Worm (Caenorhabditis elegans): ENCODE measurements around the gene B0222.1.
A peak's percentile ranks its signal among the peaks of the same experiment; 100 is the strongest.

The B0222.1 gene

DNA sequence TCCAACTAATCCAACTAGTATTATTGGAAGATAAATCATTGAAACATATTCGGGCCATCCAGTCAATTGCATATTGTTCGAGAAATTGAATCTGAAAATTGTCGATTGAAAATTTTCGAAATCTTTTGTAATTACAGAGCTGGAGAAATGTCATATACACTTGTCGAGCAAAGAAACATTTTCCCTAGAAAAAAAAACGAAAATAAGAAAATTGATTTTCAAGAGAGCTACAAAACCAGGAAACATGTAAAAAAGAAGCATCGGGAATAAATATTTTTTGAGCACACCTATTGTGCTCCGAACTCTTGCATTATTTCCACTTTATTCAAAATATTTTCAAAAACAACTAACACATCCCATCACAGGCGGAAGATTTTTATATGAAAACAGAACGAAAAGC lies 33.0 kb upstream of the B0222.1 start, which contains the start of gene frpr-6:
Gene frpr-6, minus strand, starts transcription at position 101 of the 400 bp plus-strand sequence.
- TF ChIP-seq hlh-4 (tag; optimal IDR thresholded peaks at IDR 0.05) (no peak), egl-13 (tag; optimal IDR thresholded peaks at IDR 0.05) (no peak), Y116A8C.19 (tag; optimal IDR thresholded peaks at IDR 0.05; ENCODE audit: borderline replicate concordance) (no peak), nhr-77 (tag; optimal IDR thresholded peaks at IDR 0.05) (no peak), lin-15B (tag; optimal IDR thresholded peaks at IDR 0.05) (no peak), nhr-12 (tag; optimal IDR thresholded peaks at IDR 0.05) (no peak), F16B12.6 (tag; optimal IDR thresholded peaks at IDR 0.05) (no peak), unc-130 (tag; optimal IDR thresholded peaks at IDR 0.05) (no peak), alr-1 (tag; optimal IDR thresholded peaks at IDR 0.05; ENCODE audit: borderline replicate concordance) (no peak), mab-9 (GFP tag; IDR thresholded peaks at IDR 0.05) (no peak), mdl-1 (tag; optimal IDR thresholded peaks at IDR 0.05) (no peak), lin-14 (GFP tag; optimal IDR thresholded peaks at IDR 0.05) (no peak), C16A3.4 (tag; optimal IDR thresholded peaks at IDR 0.05) (no peak), efl-1 (optimal IDR thresholded peaks at IDR 0.05) (no peak), efl-1 (GFP tag; optimal IDR thresholded peaks at IDR 0.05 in 1 of 2) (no peak), unc-98 (GFP tag; IDR thresholded peaks at IDR 0.05) (no peak), ces-1 (GFP tag; optimal IDR thresholded peaks at IDR 0.05) (no peak), hpl-2 (GFP tag; optimal IDR thresholded peaks at IDR 0.05) (no peak)

DNA sequence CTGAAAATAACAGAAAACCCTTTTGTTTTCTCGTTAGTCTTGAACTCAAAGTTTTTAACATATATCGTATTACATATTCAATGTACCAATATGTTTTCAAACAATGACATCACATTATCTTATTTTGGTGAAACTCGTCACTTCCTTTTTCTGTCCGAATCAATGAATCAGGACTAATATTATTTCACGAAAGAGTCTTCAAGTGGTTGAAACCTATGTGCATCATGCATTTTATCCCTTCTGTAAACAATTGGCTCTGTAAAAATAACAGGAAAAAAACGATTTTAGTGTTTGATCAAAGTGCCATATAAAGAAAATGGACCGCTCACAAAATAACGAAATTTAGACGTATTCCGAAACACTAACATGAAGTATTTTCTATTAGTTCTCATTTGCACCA lies 25.8 kb upstream of the B0222.1 start, which contains the start of gene F21C10.18:
Gene F21C10.18, plus strand, starts transcription at position 301 of the 400 bp plus-strand sequence.
- TF ChIP-seq lin-13 (GFP tag; optimal IDR thresholded peaks at IDR 0.05) (no peak), pqm-1 (tag; optimal IDR thresholded peaks at IDR 0.05) (no peak)

ce11 chrV:9109281-9109680 lies 24.8 kb upstream of the B0222.1 start, which contains the start of gene pqn-31:
Gene pqn-31, plus strand, starts transcription at chrV:9109581.
- no peak for TF ChIP-seq nhr-77 (tag; optimal IDR thresholded peaks at IDR 0.05)
- TF ChIP-seq fkh-4 (tag; optimal IDR thresholded peaks at IDR 0.05; ENCODE audit: borderline replicate concordance), result no peak

- TF ChIP-seq vab-15 (tag; optimal IDR thresholded peaks at IDR 0.05) (no peak), tlp-1 (tag; optimal IDR thresholded peaks at IDR 0.05) (no peak), egl-13 (tag; optimal IDR thresholded peaks at IDR 0.05) (no peak), Y116A8C.19 (tag; optimal IDR thresholded peaks at IDR 0.05; ENCODE audit: borderline replicate concordance) (no peak), dpl-1 (GFP tag; optimal IDR thresholded peaks at IDR 0.05) (no peak), lin-15B (tag; optimal IDR thresholded peaks at IDR 0.05) (no peak), rnt-1 (tag; optimal IDR thresholded peaks at IDR 0.05) (peak; percentile 9), tbx-2 (tag; optimal IDR thresholded peaks at IDR 0.05) (no peak), sptf-1 (tag; optimal IDR thresholded peaks at IDR 0.05) (no peak), ztf-11 (tag; optimal IDR thresholded peaks at IDR 0.05) (no peak), nhr-12 (tag; optimal IDR thresholded peaks at IDR 0.05) (no peak), mep-1 (tag; optimal IDR thresholded peaks at IDR 0.05) (no peak), nhr-90 (tag; optimal IDR thresholded peaks at IDR 0.05; ENCODE audit: poor library complexity) (no peak), lin-14 (GFP tag; optimal IDR thresholded peaks at IDR 0.05) (peak; percentile 76), mef-2 (tag; optimal IDR thresholded peaks at IDR 0.05) (no peak)
Measured at ce11 chrV:9111957-9112356, 22.1 kb upstream of the B0222.1 start.

DNA sequence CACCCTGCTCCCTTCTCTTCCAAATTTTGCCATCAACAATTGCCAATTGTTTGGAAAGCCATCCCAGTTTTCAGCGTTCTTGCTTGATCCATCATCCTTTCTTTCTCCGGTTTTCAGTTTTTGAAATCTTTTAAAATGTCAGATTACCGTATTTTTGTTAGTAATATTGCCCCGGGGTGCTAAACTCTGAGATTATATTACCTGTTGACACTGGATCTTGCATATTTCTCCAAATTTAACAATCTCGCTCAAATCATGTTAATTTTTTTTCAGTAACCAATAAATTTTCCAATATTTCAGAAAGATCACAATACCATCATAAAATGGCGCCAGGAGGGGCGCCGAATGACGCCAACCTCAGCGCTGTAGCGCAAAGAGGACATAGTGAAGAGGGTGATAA lies 21.6 kb upstream of the B0222.1 start, which contains the start of gene F21C10.7:
Gene F21C10.7, plus strand, starts transcription at position 301 of the 400 bp plus-strand sequence.
- TF ChIP-seq ztf-11 (tag; optimal IDR thresholded peaks at IDR 0.05) (no peak), sox-4 (tag; optimal IDR thresholded peaks at IDR 0.05) (no peak), jun-1 (tag; optimal IDR thresholded peaks at IDR 0.05) (no peak), nhr-71 (tag; optimal IDR thresholded peaks at IDR 0.05) (no peak)
